Fruit fly (Drosophila melanogaster) whole organism, embryonic: ENCODE results near the gene CG4462.

Source experiments
- CG10543 ChIP-seq: fragments of 200-800 bp; sonication (Bioruptor generic); optimal IDR thresholded peaks from 3 replicates; lab custom pipeline; 2017; ENCODE audit warnings: missing biosample characterization, mild to moderate bottlenecking, missing genetic modification characterization, moderate library complexity
- CG3838 ChIP-seq: fragments of 200-800 bp; sonication (Bioruptor generic); optimal IDR thresholded peaks from 3 replicates; lab custom pipeline; 2016; ENCODE audit warnings: missing biosample characterization, missing genetic modification characterization
- MTF-1 ChIP-seq: fragments of 200-800 bp; sonication (Bioruptor generic); optimal IDR thresholded peaks from 2 replicates; lab custom pipeline; 2018; ENCODE audit warnings: missing biosample characterization, mild to moderate bottlenecking, missing genetic modification characterization, borderline replicate concordance
- grau ChIP-seq: fragments of 200-800 bp; optimal IDR thresholded peaks from 3 replicates; lab custom pipeline; 2019; ENCODE audit warnings: missing biosample characterization, mild to moderate bottlenecking, missing genetic modification characterization, moderate library complexity
- pan ChIP-seq, 4 experiments: fragments of >200 bp in 3 of 4; fragments of 200-800 bp in 1 of 4; sonication (Bioruptor generic) in 1 of 4; optimal IDR thresholded peaks in 3 of 4; IDR thresholded peaks in 1 of 4; 2 replicates each; pipeline versions ENCODE4 v1.3.6 to Lab custom; 2017 to 2022; ENCODE audit warnings: missing biosample characterization in 2 of 4, missing genetic modification characterization in 2 of 4, mixed read lengths in 1 of 4
- sisA ChIP-seq: fragments of 200-800 bp; sonication (Bioruptor generic); IDR thresholded peaks from 2 replicates; pipeline ENCODE4 v1.3.6; 2022; ENCODE audit warnings: missing biosample characterization, missing genetic modification characterization

DNA sequence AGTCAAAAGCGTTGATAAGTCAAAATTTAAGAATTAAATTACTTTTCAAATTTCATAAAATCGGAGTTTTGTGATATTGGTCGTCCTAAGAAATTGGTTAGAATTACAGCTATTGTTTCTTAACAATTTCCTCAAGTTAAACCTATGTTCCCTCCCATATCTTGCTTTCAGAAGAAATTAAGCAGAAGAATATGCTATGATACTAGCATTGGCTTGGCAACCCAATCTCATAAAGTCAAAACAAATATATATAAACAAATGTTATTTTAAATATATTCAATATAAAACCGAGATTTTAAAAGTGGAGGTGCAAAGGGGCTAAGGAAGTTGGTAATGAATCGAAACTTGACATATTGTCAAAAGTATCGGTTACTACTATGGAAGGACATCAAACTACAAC lies 47.4 kb upstream of the CG4462 start, which contains the start of gene CG31213:
- TF ChIP-seq MTF-1 (GFP tag; lab: Kevin White, UChicago) = no peak
- no peak for TF ChIP-seq sisA (GFP tag; lab: Robert Waterston, UW)
- TF ChIP-seq grau = no peak
- no peak for TF ChIP-seq pan (optimal IDR thresholded peaks at IDR 0.05; lab: Kevin White, UChicago)
- no peak for TF ChIP-seq pan (GFP tag; optimal IDR thresholded peaks at IDR 0.05 in 1 of 2, IDR thresholded peaks at IDR 0.05 in 1 of 2)
- TF ChIP-seq CG10543 (GFP tag; lab: Kevin White, UChicago) = no peak
- TF ChIP-seq CG3838 (GFP tag; lab: Kevin White, UChicago) = no peak
